Fruit fly (Drosophila melanogaster) whole organism, embryonic: ENCODE results near the gene PAPLA1.

Source experiments
- BEAF-32 ChIP-seq: fragments of 200-800 bp; sonication (Bioruptor generic); optimal IDR thresholded peaks from 3 replicates; lab custom pipeline; 2017; ENCODE audit warnings: missing biosample characterization, missing genetic modification characterization, mild to moderate bottlenecking, moderate library complexity, missing genetic modification reagents
- Bteb2 ChIP-seq: fragments of 200-800 bp; sonication (Bioruptor generic); optimal IDR thresholded peaks from 2 replicates; lab custom pipeline; 2016; ENCODE audit warnings: missing biosample characterization, missing genetic modification characterization
- CG11560 ChIP-seq: fragments of 200-800 bp; sonication (Bioruptor generic); IDR thresholded peaks from 3 replicates; pipeline ENCODE4 v1.3.6; 2022; ENCODE audit warnings: missing biosample characterization, missing genetic modification characterization
- CG12659 ChIP-seq: fragments of 200-800 bp; sonication (Bioruptor generic); optimal IDR thresholded peaks from 3 replicates; lab custom pipeline; 2017; ENCODE audit warnings: mild to moderate bottlenecking, missing biosample characterization, missing genetic modification reagents, missing genetic modification characterization
- CG13296 ChIP-seq: fragments of 200-800 bp; sonication (Bioruptor generic); optimal IDR thresholded peaks from 3 replicates; lab custom pipeline; 2018; ENCODE audit warnings: missing biosample characterization, mild to moderate bottlenecking, missing genetic modification characterization
- CG13775 ChIP-seq: fragments of 200-800 bp; sonication (Bioruptor generic); optimal IDR thresholded peaks from 3 replicates; lab custom pipeline; 2017; ENCODE audit warnings: missing biosample characterization, mild to moderate bottlenecking, missing genetic modification characterization
- CG15073 ChIP-seq: fragments of 200-800 bp; sonication (Bioruptor generic); optimal IDR thresholded peaks from 2 replicates; lab custom pipeline; 2016; ENCODE audit warnings: missing biosample characterization, missing genetic modification characterization
- CG1602 ChIP-seq: fragments of 200-800 bp; sonication (Bioruptor generic); optimal IDR thresholded peaks from 3 replicates; lab custom pipeline; 2016; ENCODE audit warnings: missing biosample characterization, missing genetic modification characterization
- CG1792 ChIP-seq: fragments of 200-800 bp; sonication (Bioruptor generic); optimal IDR thresholded peaks from 2 replicates; lab custom pipeline; 2016; ENCODE audit warnings: missing biosample characterization, missing genetic modification characterization
- CG18262 ChIP-seq: fragments of 200-800 bp; optimal IDR thresholded peaks from 3 replicates; lab custom pipeline; 2019; ENCODE audit warnings: missing biosample characterization, mild to moderate bottlenecking, missing genetic modification characterization, moderate library complexity
- CG2202 ChIP-seq: fragments of 200-800 bp; sonication (Bioruptor generic); optimal IDR thresholded peaks from 2 replicates; lab custom pipeline; 2018; ENCODE audit warnings: missing biosample characterization, mild to moderate bottlenecking, missing genetic modification characterization
- CG34224 ChIP-seq: fragments of 200-800 bp; sonication (Bioruptor generic); IDR thresholded peaks from 3 replicates; pipeline ENCODE4 v1.3.6; 2022; ENCODE audit warnings: missing biosample characterization, missing genetic modification characterization; ENCODE audit not compliant: partially characterized antibody
- CG3847 ChIP-seq: fragments of 200-800 bp; sonication (Bioruptor generic); IDR thresholded peaks from 2 replicates; pipeline ENCODE4 v1.3.6; 2022; ENCODE audit warnings: missing biosample characterization, missing genetic modification characterization
- CG4617 ChIP-seq: fragments of 200-800 bp; sonication (Bioruptor generic); optimal IDR thresholded peaks from 3 replicates; lab custom pipeline; 2016; ENCODE audit warnings: missing biosample characterization, missing genetic modification characterization, borderline replicate concordance
- CG7745 ChIP-seq: fragments of 200-800 bp; sonication (Bioruptor generic); optimal IDR thresholded peaks from 2 replicates; lab custom pipeline; 2018; ENCODE audit warnings: missing biosample characterization, mild to moderate bottlenecking, missing genetic modification characterization, moderate library complexity
- CG7963 ChIP-seq: fragments of 200-800 bp; sonication (Bioruptor generic); IDR thresholded peaks from 3 replicates; pipeline ENCODE4 v1.3.6; 2022; ENCODE audit warnings: missing biosample characterization, missing genetic modification characterization; ENCODE audit not compliant: partially characterized antibody
- CG8765 ChIP-seq: fragments of 200-800 bp; sonication (Bioruptor generic); IDR thresholded peaks from 2 replicates; pipeline ENCODE4 v1.3.6; 2022; ENCODE audit warnings: missing biosample characterization, missing genetic modification characterization
- CG8944 ChIP-seq: fragments of 200-800 bp; sonication (Bioruptor generic); optimal IDR thresholded peaks from 3 replicates; lab custom pipeline; 2016; ENCODE audit warnings: missing biosample characterization, missing genetic modification characterization
- CG9437 ChIP-seq: fragments of 200-800 bp; sonication (Bioruptor generic); optimal IDR thresholded peaks from 2 replicates; lab custom pipeline; 2018; ENCODE audit warnings: missing biosample characterization, mild to moderate bottlenecking, missing genetic modification characterization
- CG9797 ChIP-seq: fragments of 200-800 bp; sonication (Bioruptor generic); optimal IDR thresholded peaks from 3 replicates; lab custom pipeline; 2018; ENCODE audit warnings: missing biosample characterization, mild to moderate bottlenecking, missing genetic modification characterization
- Dfd ChIP-seq, 2 experiments: fragments of >200 bp; optimal IDR thresholded peaks; 2 replicates each; lab custom pipeline; 2017; ENCODE audit warnings: missing biosample characterization in 2 of 2, missing genetic modification characterization in 2 of 2
- E2f1 ChIP-seq: fragments of 200-800 bp; sonication (Bioruptor generic); IDR thresholded peaks from 2 replicates; pipeline ENCODE4 v1.3.6; 2022; ENCODE audit warnings: missing biosample characterization, missing genetic modification characterization
- ERR ChIP-seq: fragments of 200-800 bp; sonication (Bioruptor generic); optimal IDR thresholded peaks from 2 replicates; lab custom pipeline; 2016; ENCODE audit warnings: missing biosample characterization, missing genetic modification characterization
- Max ChIP-seq: fragments of 200-800 bp; sonication (Bioruptor generic); optimal IDR thresholded peaks from 2 replicates; lab custom pipeline; 2016; ENCODE audit warnings: missing biosample characterization, mild to moderate bottlenecking, missing genetic modification characterization
- Nf-YB ChIP-seq: fragments of 200-800 bp; sonication (Bioruptor generic); optimal IDR thresholded peaks from 3 replicates; lab custom pipeline; 2019; ENCODE audit warnings: missing biosample characterization, mild to moderate bottlenecking, missing genetic modification characterization, moderate library complexity
- Poxn ChIP-seq: fragments of 200-800 bp; sonication (Bioruptor generic); IDR thresholded peaks from 2 replicates; pipeline ENCODE4 v1.3.6; 2022; ENCODE audit warnings: missing biosample characterization, missing genetic modification characterization
- Sox100B ChIP-seq: fragments of 200-800 bp; sonication (Bioruptor generic); optimal IDR thresholded peaks from 3 replicates; lab custom pipeline; 2018; ENCODE audit warnings: missing biosample characterization, mild to moderate bottlenecking, missing genetic modification characterization
- Ssrp ChIP-seq: fragments of 200-800 bp; sonication (Bioruptor generic); optimal IDR thresholded peaks from 2 replicates; lab custom pipeline; 2018; ENCODE audit warnings: missing biosample characterization, mild to moderate bottlenecking, missing genetic modification characterization, moderate library complexity
- ac ChIP-seq: fragments of 200-800 bp; sonication (Bioruptor generic); optimal IDR thresholded peaks from 3 replicates; lab custom pipeline; 2017; ENCODE audit warnings: missing biosample characterization, mild to moderate bottlenecking, missing genetic modification characterization
- ap ChIP-seq: fragments of 200-800 bp; sonication (Bioruptor generic); IDR thresholded peaks from 2 replicates; pipeline ENCODE4 v1.3.6; 2022; ENCODE audit warnings: missing biosample characterization, missing genetic modification characterization
- ase ChIP-seq: fragments of 200-800 bp; sonication (Bioruptor generic); IDR thresholded peaks from 3 replicates; pipeline ENCODE4 v1.3.6; 2022; ENCODE audit warnings: missing biosample characterization, missing genetic modification characterization
- fu2 ChIP-seq: fragments of 200-800 bp; sonication (Bioruptor generic); optimal IDR thresholded peaks from 2 replicates; lab custom pipeline; 2016; ENCODE audit warnings: missing biosample characterization, missing genetic modification characterization
- gt ChIP-seq: fragments of 200-800 bp; sonication (Bioruptor generic); IDR thresholded peaks from 2 replicates; pipeline ENCODE4 v1.3.6; 2022; ENCODE audit warnings: missing biosample characterization, missing genetic modification characterization
- h ChIP-seq: fragments of >200 bp; optimal IDR thresholded peaks from 2 replicates; lab custom pipeline; 2017
- kah ChIP-seq: fragments of 200-800 bp; sonication (Bioruptor generic); optimal IDR thresholded peaks from 2 replicates; lab custom pipeline; 2018; ENCODE audit warnings: missing biosample characterization, mild to moderate bottlenecking, missing genetic modification characterization
- kay ChIP-seq: fragments of 200-800 bp; sonication (Bioruptor generic); optimal IDR thresholded peaks from 2 replicates; lab custom pipeline; 2016; ENCODE audit warnings: missing biosample characterization, missing genetic modification characterization
- lbe ChIP-seq: fragments of 200-800 bp; sonication (Bioruptor generic); optimal IDR thresholded peaks from 2 replicates; lab custom pipeline; 2016; ENCODE audit warnings: missing biosample characterization, mild to moderate bottlenecking, missing genetic modification characterization
- lilli ChIP-seq: fragments of 200-800 bp; sonication (Bioruptor generic); optimal IDR thresholded peaks from 3 replicates; lab custom pipeline; 2016; ENCODE audit warnings: missing biosample characterization, missing genetic modification characterization
- mirr ChIP-seq: fragments of 200-800 bp; sonication (Bioruptor generic); optimal IDR thresholded peaks from 3 replicates; lab custom pipeline; 2018; ENCODE audit warnings: missing biosample characterization, mild to moderate bottlenecking, missing genetic modification characterization
- nau ChIP-seq: fragments of 200-800 bp; sonication (Bioruptor generic); optimal IDR thresholded peaks from 3 replicates; lab custom pipeline; 2017; ENCODE audit warnings: missing biosample characterization, mild to moderate bottlenecking, missing genetic modification characterization, missing genetic modification reagents
- prd ChIP-seq, 3 experiments: fragments of >200 bp in 2 of 3; fragments of 200-800 bp in 1 of 3; sonication (Bioruptor generic) in 1 of 3; optimal IDR thresholded peaks in 2 of 3; IDR thresholded peaks in 1 of 3; 2 replicates in 2 of 3; 3 replicates in 1 of 3; pipeline versions ENCODE4 v1.3.6 to Lab custom; 2017 to 2022; ENCODE audit warnings: missing biosample characterization in 1 of 3, missing genetic modification characterization in 1 of 3
- pzg ChIP-seq: fragments of 200-800 bp; sonication (Bioruptor generic); optimal IDR thresholded peaks from 3 replicates; lab custom pipeline; 2018; ENCODE audit warnings: missing biosample characterization, mild to moderate bottlenecking, missing genetic modification characterization, moderate library complexity
- repo ChIP-seq: fragments of 200-800 bp; sonication (Bioruptor generic); optimal IDR thresholded peaks from 2 replicates; lab custom pipeline; 2016; ENCODE audit warnings: missing biosample characterization, missing genetic modification characterization
- sens ChIP-seq: fragments of 200-800 bp; sonication (Bioruptor generic); peaks from one replicate; lab custom pipeline; 2016; ENCODE audit warnings: missing biosample characterization, missing genetic modification characterization
- slp2 ChIP-seq: fragments of 200-800 bp; sonication (Bioruptor generic); optimal IDR thresholded peaks from 2 replicates; lab custom pipeline; 2016; ENCODE audit warnings: missing biosample characterization, missing genetic modification characterization
- sqz ChIP-seq: fragments of 200-800 bp; sonication (Bioruptor generic); optimal IDR thresholded peaks from 3 replicates; lab custom pipeline; 2018; ENCODE audit warnings: missing biosample characterization, mild to moderate bottlenecking, missing genetic modification characterization
- sug ChIP-seq: fragments of 200-800 bp; optimal IDR thresholded peaks from 2 replicates; lab custom pipeline; 2019; ENCODE audit warnings: missing biosample characterization, mild to moderate bottlenecking, missing genetic modification characterization, moderate library complexity
- trem ChIP-seq: fragments of 200-800 bp; optimal IDR thresholded peaks from 3 replicates; lab custom pipeline; 2019; ENCODE audit warnings: missing biosample characterization, mild to moderate bottlenecking, missing genetic modification characterization, moderate library complexity
- unc-4 ChIP-seq: fragments of 200-800 bp; sonication (Bioruptor generic); IDR thresholded peaks from 2 replicates; pipeline ENCODE4 v1.3.6; 2022; ENCODE audit warnings: missing biosample characterization, missing genetic modification characterization; ENCODE audit not compliant: partially characterized antibody
- vvl ChIP-seq: fragments of 200-800 bp; sonication (Bioruptor generic); IDR thresholded peaks from 2 replicates; pipeline ENCODE4 v1.3.6; 2022; ENCODE audit warnings: missing biosample characterization, missing genetic modification characterization

PAPLA1 gene

dm6 chr2L:8086736-8087467 lies 72.5 kb downstream of the PAPLA1 start (continued):
- TF ChIP-seq Nf-YB (GFP tag; lab: Kevin White, UChicago) (no peak), h (lab: Kevin White, UChicago) (no peak), CG13296 (GFP tag; lab: Kevin White, UChicago) (no peak), CG7745 (tag; lab: Kevin White, UChicago) (no peak), CG1602 (GFP tag; lab: Kevin White, UChicago) (no peak), Dfd (GFP tag; optimal IDR thresholded peaks at IDR 0.05; lab: Kevin White, UChicago) (no peak), Max (no peak), CG9797 (no peak), CG7963 (no peak), Ssrp (peak; percentile 15), nau (GFP tag; lab: Kevin White, UChicago) (no peak), Poxn (GFP tag; lab: Robert Waterston, UW) (no peak), E2f1 (no peak), CG11560 (tag; lab: Robert Waterston, UW) (no peak), CG34224 (GFP tag; lab: Robert Waterston, UW) (no peak), Bteb2 (no peak), CG8765 (GFP tag; lab: Robert Waterston, UW) (no peak), fu2 (GFP tag; lab: Kevin White, UChicago) (peak; percentile 27), BEAF-32 (GFP tag; lab: Kevin White, UChicago) (no peak), gt (no peak), CG9437 (GFP tag; lab: Kevin White, UChicago) (no peak), CG4617 (GFP tag; lab: Kevin White, UChicago) (no peak), CG15073 (no peak), sqz (GFP tag; lab: Kevin White, UChicago) (no peak), Sox100B (GFP tag; lab: Kevin White, UChicago) (no peak), sug (tag; lab: Kevin White, UChicago) (peak; percentile 80), CG18262 (tag; lab: Kevin White, UChicago) (no peak), CG1792 (no peak), slp2 (GFP tag; lab: Kevin White, UChicago) (no peak), pzg (GFP tag; lab: Kevin White, UChicago) (no peak), lbe (GFP tag; lab: Kevin White, UChicago) (no peak), ac (GFP tag; lab: Kevin White, UChicago) (no peak), ERR (GFP tag; lab: Kevin White, UChicago) (no peak), kay (GFP tag; lab: Kevin White, UChicago) (no peak), trem (tag; lab: Kevin White, UChicago) (no peak), ap (GFP tag; lab: Robert Waterston, UW) (no peak), lilli (peak; percentile 27), vvl (GFP tag; lab: Robert Waterston, UW) (no peak), CG13775 (GFP tag; lab: Kevin White, UChicago) (no peak), CG3847 (GFP tag; lab: Robert Waterston, UW) (0 out of 2 replicates have a peak, but pooled peaks have one; percentile 8), CG2202 (tag; lab: Kevin White, UChicago) (no peak), CG8944 (GFP tag; lab: Kevin White, UChicago) (no peak), sens (peak; percentile 85), ase (GFP tag; lab: Robert Waterston, UW) (no peak), mirr (GFP tag; lab: Kevin White, UChicago) (peak; percentile 32), CG12659 (GFP tag; lab: Kevin White, UChicago) (peak; percentile 33), prd (optimal IDR thresholded peaks at IDR 0.05; lab: Kevin White, UChicago) (no peak), prd (GFP tag; IDR thresholded peaks at IDR 0.05; lab: Robert Waterston, UW) (no peak), repo (GFP tag; lab: Kevin White, UChicago) (no peak), kah (GFP tag; lab: Kevin White, UChicago) (no peak), unc-4 (no peak)
